Fruit fly (Drosophila melanogaster) whole organism, embryonic: ENCODE data around the gene CG14182.

Experiments
- Aef1 ChIP-seq: fragments of 200-800 bp; sonication (Bioruptor generic); IDR thresholded peaks from 3 replicates; pipeline ENCODE4 v1.3.6; 2022; ENCODE audit warnings: missing biosample characterization, missing genetic modification characterization
- Atf3 ChIP-seq: fragments of 200-800 bp; sonication (Bioruptor generic); optimal IDR thresholded peaks from 3 replicates; lab custom pipeline; 2016; ENCODE audit warnings: missing biosample characterization, missing genetic modification characterization
- Atf6 ChIP-seq: fragments of 200-800 bp; sonication (Bioruptor generic); IDR thresholded peaks from 2 replicates; pipeline ENCODE4 v1.3.6; 2022; ENCODE audit warnings: missing biosample characterization, missing genetic modification characterization
- CG1024 ChIP-seq: fragments of 200-800 bp; sonication (Bioruptor generic); IDR thresholded peaks from 2 replicates; pipeline ENCODE4 v1.3.6; 2022; ENCODE audit warnings: missing biosample characterization, missing genetic modification characterization
- CG11504 ChIP-seq: fragments of 200-800 bp; sonication (Bioruptor generic); optimal IDR thresholded peaks from 3 replicates; lab custom pipeline; 2019; ENCODE audit warnings: missing biosample characterization, mild to moderate bottlenecking, missing genetic modification characterization, moderate library complexity
- CG1529 ChIP-seq: fragments of 200-800 bp; sonication (Bioruptor generic); optimal IDR thresholded peaks from 3 replicates; lab custom pipeline; 2018; ENCODE audit warnings: missing biosample characterization, missing genetic modification characterization
- CG1647 ChIP-seq: fragments of 200-800 bp; sonication (Bioruptor generic); optimal IDR thresholded peaks from 3 replicates; lab custom pipeline; 2016; ENCODE audit warnings: missing biosample characterization, missing genetic modification characterization
- CG17912 ChIP-seq: fragments of 200-800 bp; sonication (Bioruptor generic); optimal IDR thresholded peaks from 2 replicates; lab custom pipeline; 2018; ENCODE audit warnings: missing biosample characterization, mild to moderate bottlenecking, missing genetic modification characterization
- CG18011 ChIP-seq: fragments of 200-800 bp; sonication (Bioruptor generic); optimal IDR thresholded peaks from 2 replicates; lab custom pipeline; 2017; ENCODE audit warnings: missing biosample characterization, missing genetic modification characterization, mild to moderate bottlenecking, moderate library complexity, missing genotype
- CG2120 ChIP-seq: fragments of 200-800 bp; sonication (Bioruptor generic); optimal IDR thresholded peaks from 3 replicates; lab custom pipeline; 2016; ENCODE audit warnings: missing biosample characterization, missing genetic modification characterization
- CG2712 ChIP-seq: fragments of 200-800 bp; optimal IDR thresholded peaks from 3 replicates; lab custom pipeline; 2019; ENCODE audit warnings: missing biosample characterization, mild to moderate bottlenecking, missing genetic modification characterization, moderate library complexity
- CG2889 ChIP-seq: fragments of 200-800 bp; sonication (Bioruptor generic); IDR thresholded peaks from 3 replicates; pipeline ENCODE4 v1.3.6; 2022; ENCODE audit warnings: missing biosample characterization, missing genetic modification characterization
- CG30431 ChIP-seq: fragments of 200-800 bp; sonication (Bioruptor generic); optimal IDR thresholded peaks from 2 replicates; lab custom pipeline; 2017; ENCODE audit warnings: missing biosample characterization, missing genetic modification characterization
- CG31388 ChIP-seq: fragments of 200-800 bp; sonication (Bioruptor generic); optimal IDR thresholded peaks from 2 replicates; lab custom pipeline; 2016; ENCODE audit warnings: missing biosample characterization, missing genetic modification characterization
- CG3407 ChIP-seq: fragments of 200-800 bp; sonication (Bioruptor generic); optimal IDR thresholded peaks from 2 replicates; lab custom pipeline; 2018; ENCODE audit warnings: missing biosample characterization, mild to moderate bottlenecking, missing genetic modification characterization
- CG4360 ChIP-seq: fragments of 200-800 bp; sonication (Bioruptor generic); IDR thresholded peaks from 2 replicates; pipeline ENCODE4 v1.3.6; 2022; ENCODE audit warnings: missing biosample characterization, missing genetic modification characterization
- CG6272 ChIP-seq: fragments of 200-800 bp; sonication (Bioruptor generic); IDR thresholded peaks from 2 replicates; pipeline ENCODE4 v1.3.6; 2022; ENCODE audit warnings: missing biosample characterization, missing genetic modification characterization
- CG7987 ChIP-seq: fragments of 200-800 bp; sonication (Bioruptor generic); optimal IDR thresholded peaks from 2 replicates; lab custom pipeline; 2018; ENCODE audit warnings: missing biosample characterization, mild to moderate bottlenecking, missing genetic modification characterization, moderate library complexity
- CG8359 ChIP-seq: fragments of 200-800 bp; sonication (Bioruptor generic); optimal IDR thresholded peaks from 2 replicates; lab custom pipeline; 2017; ENCODE audit warnings: missing biosample characterization, mild to moderate bottlenecking, missing genetic modification characterization, borderline replicate concordance
- CG9437 ChIP-seq: fragments of 200-800 bp; sonication (Bioruptor generic); optimal IDR thresholded peaks from 2 replicates; lab custom pipeline; 2018; ENCODE audit warnings: missing biosample characterization, mild to moderate bottlenecking, missing genetic modification characterization
- CrebB ChIP-seq: fragments of 200-800 bp; sonication (Bioruptor generic); optimal IDR thresholded peaks from 3 replicates; lab custom pipeline; 2018; ENCODE audit warnings: missing biosample characterization, mild to moderate bottlenecking, missing genetic modification characterization
- Dfd ChIP-seq, 2 experiments: fragments of >200 bp; optimal IDR thresholded peaks; 2 replicates each; lab custom pipeline; 2017; ENCODE audit warnings: missing biosample characterization in 2 of 2, missing genetic modification characterization in 2 of 2
- Doc2 ChIP-seq: fragments of 200-800 bp; sonication (Bioruptor generic); IDR thresholded peaks from 2 replicates; pipeline ENCODE4 v1.3.6; 2022; ENCODE audit warnings: missing biosample characterization, missing genetic modification characterization
- Gsc ChIP-seq: fragments of 200-800 bp; sonication (Bioruptor generic); IDR thresholded peaks from 2 replicates; pipeline ENCODE4 v1.3.6; 2022; ENCODE audit warnings: missing biosample characterization, missing genetic modification characterization
- HLH3B ChIP-seq: fragments of 200-800 bp; sonication (Bioruptor generic); IDR thresholded peaks from 2 replicates; pipeline ENCODE4 v1.3.6; 2022; ENCODE audit warnings: missing biosample characterization, missing genetic modification characterization
- NFAT ChIP-seq: fragments of 200-800 bp; sonication (Bioruptor generic); IDR thresholded peaks from 2 replicates; pipeline ENCODE4 v1.3.6; 2022; ENCODE audit warnings: missing biosample characterization, missing genetic modification characterization
- Neu2 ChIP-seq: fragments of 200-800 bp; sonication (Bioruptor generic); optimal IDR thresholded peaks from 3 replicates; lab custom pipeline; 2016; ENCODE audit warnings: missing biosample characterization, missing genetic modification characterization, borderline replicate concordance
- Nf-YC ChIP-seq: fragments of 200-800 bp; optimal IDR thresholded peaks from 3 replicates; lab custom pipeline; 2019; ENCODE audit warnings: missing biosample characterization, mild to moderate bottlenecking, missing genetic modification characterization, moderate library complexity
- Oaz ChIP-seq: fragments of 200-800 bp; sonication (Bioruptor generic); IDR thresholded peaks from 2 replicates; pipeline ENCODE4 v1.3.6; 2022; ENCODE audit warnings: missing biosample characterization, missing genetic modification characterization
- Oli ChIP-seq: fragments of 200-800 bp; sonication (Bioruptor generic); optimal IDR thresholded peaks from 2 replicates; lab custom pipeline; 2018; ENCODE audit warnings: missing biosample characterization, mild to moderate bottlenecking, missing genetic modification characterization, moderate library complexity
- Poxn ChIP-seq: fragments of 200-800 bp; sonication (Bioruptor generic); IDR thresholded peaks from 2 replicates; pipeline ENCODE4 v1.3.6; 2022; ENCODE audit warnings: missing biosample characterization, missing genetic modification characterization
- Stat92E ChIP-seq, 3 experiments: fragments of >200 bp in 2 of 3; fragments of 200-800 bp in 1 of 3; sonication (Bioruptor generic) in 1 of 3; optimal IDR thresholded peaks; 2 replicates each; lab custom pipeline; 2017 to 2019; ENCODE audit warnings: missing biosample characterization in 3 of 3, missing genetic modification characterization in 3 of 3, mild to moderate bottlenecking in 1 of 3, moderate library complexity in 1 of 3
- Xrp1 ChIP-seq: fragments of 200-800 bp; sonication (Bioruptor generic); IDR thresholded peaks from 2 replicates; pipeline ENCODE4 v1.3.6; 2022; ENCODE audit warnings: missing biosample characterization, missing genetic modification characterization
- ab ChIP-seq: fragments of 200-800 bp; sonication (Bioruptor generic); optimal IDR thresholded peaks from 2 replicates; lab custom pipeline; 2016; ENCODE audit warnings: missing biosample characterization, missing genetic modification characterization
- bcd ChIP-seq: fragments of 200-800 bp; sonication (Bioruptor generic); optimal IDR thresholded peaks from 2 replicates; lab custom pipeline; 2017; ENCODE audit warnings: missing biosample characterization, mild to moderate bottlenecking, missing genetic modification characterization
- br ChIP-seq: fragments of >200 bp; optimal IDR thresholded peaks from 2 replicates; lab custom pipeline; 2017
- cas ChIP-seq: fragments of 200-800 bp; sonication (Bioruptor generic); IDR thresholded peaks from 2 replicates; pipeline ENCODE4 v1.3.6; 2022; ENCODE audit warnings: missing biosample characterization, missing genetic modification characterization
- da ChIP-seq: fragments of 200-800 bp; sonication (Bioruptor generic); optimal IDR thresholded peaks from 2 replicates; lab custom pipeline; 2016; ENCODE audit warnings: missing biosample characterization, missing genetic modification characterization
- fu2 ChIP-seq: fragments of 200-800 bp; sonication (Bioruptor generic); optimal IDR thresholded peaks from 2 replicates; lab custom pipeline; 2016; ENCODE audit warnings: missing biosample characterization, missing genetic modification characterization
- gfzf ChIP-seq: fragments of 200-800 bp; sonication (Bioruptor generic); optimal IDR thresholded peaks from 2 replicates; lab custom pipeline; 2016; ENCODE audit warnings: missing biosample characterization, mild to moderate bottlenecking, missing genetic modification characterization, moderate library complexity
- hbn ChIP-seq: fragments of 200-800 bp; sonication (Bioruptor generic); IDR thresholded peaks from 2 replicates; pipeline ENCODE4 v1.3.6; 2022; ENCODE audit warnings: missing biosample characterization, missing genetic modification characterization; ENCODE audit not compliant: partially characterized antibody
- insv ChIP-seq, 2 experiments: fragments of 200-800 bp; sonication (Bioruptor generic); optimal IDR thresholded peaks; 3 replicates each; lab custom pipeline; 2016 to 2018; ENCODE audit warnings: missing biosample characterization in 2 of 2, missing genetic modification characterization in 2 of 2
- mam ChIP-seq: fragments of 200-800 bp; sonication (Bioruptor generic); optimal IDR thresholded peaks from 3 replicates; lab custom pipeline; 2016; ENCODE audit warnings: missing biosample characterization, missing genetic modification characterization
- nom ChIP-seq: fragments of 200-800 bp; sonication (Bioruptor generic); optimal IDR thresholded peaks from 2 replicates; lab custom pipeline; 2017; ENCODE audit warnings: missing biosample characterization, missing genetic modification characterization, mild to moderate bottlenecking, moderate library complexity, missing genetic modification reagents
- pho ChIP-seq: fragments of 200-800 bp; sonication (Bioruptor generic); optimal IDR thresholded peaks from 2 replicates; lab custom pipeline; 2016; ENCODE audit warnings: missing biosample characterization, missing genetic modification characterization
- phol ChIP-seq: fragments of 200-800 bp; sonication (Bioruptor generic); optimal IDR thresholded peaks from 3 replicates; lab custom pipeline; 2018; ENCODE audit warnings: missing biosample characterization, mild to moderate bottlenecking, missing genetic modification characterization, moderate library complexity
- prd ChIP-seq, 3 experiments: fragments of >200 bp in 2 of 3; fragments of 200-800 bp in 1 of 3; sonication (Bioruptor generic) in 1 of 3; optimal IDR thresholded peaks in 2 of 3; IDR thresholded peaks in 1 of 3; 2 replicates in 2 of 3; 3 replicates in 1 of 3; pipeline versions ENCODE4 v1.3.6 to Lab custom; 2017 to 2022; ENCODE audit warnings: missing biosample characterization in 1 of 3, missing genetic modification characterization in 1 of 3
- ro ChIP-seq: fragments of 200-800 bp; sonication (Bioruptor generic); IDR thresholded peaks from 2 replicates; pipeline ENCODE4 v1.3.6; 2022; ENCODE audit warnings: missing biosample characterization, missing genetic modification characterization
- salm ChIP-seq: fragments of 200-800 bp; sonication (Bioruptor generic); optimal IDR thresholded peaks from 2 replicates; lab custom pipeline; 2018; ENCODE audit warnings: missing biosample characterization, mild to moderate bottlenecking, missing genetic modification characterization
- sd ChIP-seq: fragments of 200-800 bp; sonication (Bioruptor generic); optimal IDR thresholded peaks from 3 replicates; lab custom pipeline; 2018; ENCODE audit warnings: missing biosample characterization, mild to moderate bottlenecking, missing genetic modification characterization, moderate library complexity
- unc-4 ChIP-seq: fragments of 200-800 bp; sonication (Bioruptor generic); IDR thresholded peaks from 2 replicates; pipeline ENCODE4 v1.3.6; 2022; ENCODE audit warnings: missing biosample characterization, missing genetic modification characterization; ENCODE audit not compliant: partially characterized antibody

The CG14182 gene

dm6 chr3L:20004442-20004869 lies 24.8 kb upstream of the CG14182 start (continued):
- TF ChIP-seq CG2889 (GFP tag; lab: Robert Waterston, UW), result no peak
- no peak for TF ChIP-seq Stat92E (GFP tag; optimal IDR thresholded peaks at IDR 0.05; lab: Kevin White, UChicago)
- TF ChIP-seq CrebB (tag; lab: Kevin White, UChicago), result no peak
- TF ChIP-seq mam (GFP tag; lab: Kevin White, UChicago), result no peak
- TF ChIP-seq Poxn (GFP tag; lab: Robert Waterston, UW), result no peak
- TF ChIP-seq CG3407, result no peak
- TF ChIP-seq CG11504, result no peak
- no peak for TF ChIP-seq fu2 (GFP tag; lab: Kevin White, UChicago)
- peak; percentile 22 for TF ChIP-seq CG7987
- peak; percentile 55; the same call in 1 of the 2 replicates for TF ChIP-seq unc-4 (GFP tag; lab: Robert Waterston, UW)
- peak; percentile 60 for TF ChIP-seq CG2712 (tag; lab: Kevin White, UChicago)
- TF ChIP-seq Doc2, result no peak
- no peak for TF ChIP-seq Oli (tag; lab: Kevin White, UChicago)
- no peak for TF ChIP-seq Neu2 (GFP tag; lab: Kevin White, UChicago)
- TF ChIP-seq Nf-YC (tag; lab: Kevin White, UChicago), result peak; percentile 41
- TF ChIP-seq CG1647 (GFP tag; lab: Kevin White, UChicago), result no peak
- no peak for TF ChIP-seq HLH3B (GFP tag; lab: Robert Waterston, UW)
- TF ChIP-seq CG1529, result no peak
- no peak for TF ChIP-seq ab (GFP tag; lab: Kevin White, UChicago)
- TF ChIP-seq nom (GFP tag; lab: Kevin White, UChicago), result no peak
- no peak for TF ChIP-seq Oaz (GFP tag; lab: Robert Waterston, UW)
- peak; percentile 60 for TF ChIP-seq CG17912 (GFP tag; lab: Kevin White, UChicago)
- TF ChIP-seq NFAT (GFP tag; lab: Robert Waterston, UW), result no peak
- TF ChIP-seq Atf6, result no peak
- no peak for TF ChIP-seq Atf3 (GFP tag; lab: Kevin White, UChicago)
- no peak for TF ChIP-seq Gsc (GFP tag; lab: Robert Waterston, UW)
- TF ChIP-seq insv (GFP tag; optimal IDR thresholded peaks at IDR 0.05; lab: Kevin White, UChicago), result peak; percentile 88 to 100
- no peak for TF ChIP-seq CG2120 (GFP tag; lab: Kevin White, UChicago)
- peak; percentile 8 for TF ChIP-seq phol (tag; lab: Kevin White, UChicago)
- no peak for TF ChIP-seq prd (optimal IDR thresholded peaks at IDR 0.05; lab: Kevin White, UChicago)
- TF ChIP-seq prd (GFP tag; IDR thresholded peaks at IDR 0.05; lab: Robert Waterston, UW), result no peak
- TF ChIP-seq hbn, result peak; percentile 37; the same call in 1 of the 2 replicates
- peak; percentile 45 for TF ChIP-seq CG18011 (GFP tag; lab: Kevin White, UChicago)
- TF ChIP-seq ro, result no peak
- TF ChIP-seq sd (tag; lab: Kevin White, UChicago), result peak; percentile 88
- TF ChIP-seq CG31388 (GFP tag; lab: Kevin White, UChicago), result no peak
- TF ChIP-seq pho (GFP tag; lab: Kevin White, UChicago), result no peak
- TF ChIP-seq Xrp1 (GFP tag; lab: Robert Waterston, UW), result peak; percentile 30; the same call in 1 of the 2 replicates
- no peak for TF ChIP-seq Dfd (GFP tag; optimal IDR thresholded peaks at IDR 0.05; lab: Kevin White, UChicago)
- peak; percentile 25 for TF ChIP-seq gfzf (GFP tag; lab: Kevin White, UChicago)
- no peak for TF ChIP-seq CG9437
- no peak for TF ChIP-seq salm
- TF ChIP-seq CG4360 (GFP tag; lab: Robert Waterston, UW), result no peak
- no peak for TF ChIP-seq CG8359 (GFP tag; lab: Kevin White, UChicago)
- no peak for TF ChIP-seq da (GFP tag; lab: Kevin White, UChicago)
- no peak for TF ChIP-seq bcd
- TF ChIP-seq cas, result no peak
- TF ChIP-seq CG1024, result no peak
- no peak for TF ChIP-seq Aef1 (GFP tag; lab: Robert Waterston, UW)
- TF ChIP-seq br (lab: Kevin White, UChicago), result no peak
- no peak for TF ChIP-seq CG6272 (GFP tag; lab: Robert Waterston, UW)
- no peak for TF ChIP-seq CG30431 (GFP tag; lab: Kevin White, UChicago)
